Fruit fly (Drosophila melanogaster) whole organism, embryonic: ENCODE results near the gene Rpn11.

Experiments used
- Asciz ChIP-seq: fragments of 200-800 bp; sonication (Bioruptor generic); optimal IDR thresholded peaks from 2 replicates; lab custom pipeline; 2017; ENCODE audit warnings: missing biosample characterization, mild to moderate bottlenecking, missing genetic modification characterization, missing genetic modification reagents
- BEAF-32 ChIP-seq: fragments of 200-800 bp; sonication (Bioruptor generic); optimal IDR thresholded peaks from 3 replicates; lab custom pipeline; 2017; ENCODE audit warnings: missing biosample characterization, missing genetic modification characterization, mild to moderate bottlenecking, moderate library complexity, missing genetic modification reagents
- Bgb ChIP-seq: fragments of 200-800 bp; sonication (Bioruptor generic); IDR thresholded peaks from 2 replicates; pipeline ENCODE4 v1.3.6; 2022; ENCODE audit warnings: missing biosample characterization, missing genetic modification characterization; ENCODE audit not compliant: partially characterized antibody
- CG10147 ChIP-seq: fragments of 200-800 bp; sonication (Bioruptor generic); optimal IDR thresholded peaks from 2 replicates; lab custom pipeline; 2019; ENCODE audit warnings: missing biosample characterization, mild to moderate bottlenecking, missing genetic modification characterization, moderate library complexity
- CG15269 ChIP-seq: fragments of 200-800 bp; sonication (Bioruptor generic); optimal IDR thresholded peaks from 2 replicates; lab custom pipeline; 2018; ENCODE audit warnings: missing biosample characterization, mild to moderate bottlenecking, missing genetic modification characterization, moderate library complexity
- CG16779 ChIP-seq: fragments of 200-800 bp; sonication (Bioruptor generic); IDR thresholded peaks from 2 replicates; pipeline ENCODE4 v1.3.6; 2022; ENCODE audit warnings: missing biosample characterization, missing genetic modification characterization
- CG17612 ChIP-seq: fragments of 200-800 bp; sonication (Bioruptor generic); IDR thresholded peaks from 2 replicates; pipeline ENCODE4 v1.3.6; 2022; ENCODE audit warnings: missing biosample characterization, missing genetic modification characterization
- CG2678 ChIP-seq: fragments of 200-800 bp; sonication (Bioruptor generic); optimal IDR thresholded peaks from 3 replicates; lab custom pipeline; 2019; ENCODE audit warnings: missing biosample characterization, mild to moderate bottlenecking, missing genetic modification characterization, moderate library complexity
- CG34224 ChIP-seq: fragments of 200-800 bp; sonication (Bioruptor generic); IDR thresholded peaks from 3 replicates; pipeline ENCODE4 v1.3.6; 2022; ENCODE audit warnings: missing biosample characterization, missing genetic modification characterization; ENCODE audit not compliant: partially characterized antibody
- CG34376 ChIP-seq: fragments of 200-800 bp; sonication (Bioruptor generic); optimal IDR thresholded peaks from 2 replicates; lab custom pipeline; 2018; ENCODE audit warnings: missing biosample characterization, mild to moderate bottlenecking, missing genetic modification characterization
- CG34422 ChIP-seq: fragments of 200-800 bp; sonication (Bioruptor generic); IDR thresholded peaks from 3 replicates; pipeline ENCODE4 v1.3.6; 2022; ENCODE audit warnings: missing biosample characterization, missing genetic modification characterization
- CG42726 ChIP-seq: fragments of 200-800 bp; sonication (Bioruptor generic); IDR thresholded peaks from 2 replicates; pipeline ENCODE4 v1.3.6; 2022; ENCODE audit warnings: missing biosample characterization, missing genetic modification characterization; ENCODE audit not compliant: partially characterized antibody
- CG7556 ChIP-seq: fragments of 200-800 bp; sonication (Bioruptor generic); optimal IDR thresholded peaks from 2 replicates; lab custom pipeline; 2017; ENCODE audit warnings: missing biosample characterization, mild to moderate bottlenecking, missing genetic modification characterization
- CG7745 ChIP-seq: fragments of 200-800 bp; sonication (Bioruptor generic); optimal IDR thresholded peaks from 2 replicates; lab custom pipeline; 2018; ENCODE audit warnings: missing biosample characterization, mild to moderate bottlenecking, missing genetic modification characterization, moderate library complexity
- CG7987 ChIP-seq: fragments of 200-800 bp; sonication (Bioruptor generic); optimal IDR thresholded peaks from 2 replicates; lab custom pipeline; 2018; ENCODE audit warnings: missing biosample characterization, mild to moderate bottlenecking, missing genetic modification characterization, moderate library complexity
- CG8944 ChIP-seq: fragments of 200-800 bp; sonication (Bioruptor generic); optimal IDR thresholded peaks from 3 replicates; lab custom pipeline; 2016; ENCODE audit warnings: missing biosample characterization, missing genetic modification characterization
- Camta ChIP-seq: fragments of 200-800 bp; sonication (Bioruptor generic); optimal IDR thresholded peaks from 2 replicates; lab custom pipeline; 2016; ENCODE audit warnings: missing biosample characterization, missing genetic modification characterization
- Deaf1 ChIP-seq: fragments of 200-800 bp; optimal IDR thresholded peaks from 3 replicates; lab custom pipeline; 2019; ENCODE audit warnings: missing biosample characterization, mild to moderate bottlenecking, missing genetic modification characterization, moderate library complexity
- Dll ChIP-seq: fragments of 200-800 bp; sonication (Bioruptor generic); IDR thresholded peaks from 4 replicates; pipeline ENCODE4 v1.3.6; 2022; ENCODE audit warnings: missing biosample characterization, missing genetic modification characterization; ENCODE audit not compliant: partially characterized antibody
- Elba2 ChIP-seq: fragments of 200-800 bp; sonication (Bioruptor generic); optimal IDR thresholded peaks from 3 replicates; lab custom pipeline; 2016; ENCODE audit warnings: missing biosample characterization, missing genetic modification characterization
- HLH4C ChIP-seq: fragments of 200-800 bp; sonication (Bioruptor generic); IDR thresholded peaks from 3 replicates; pipeline ENCODE4 v1.3.6; 2022; ENCODE audit warnings: missing biosample characterization, missing genetic modification characterization; ENCODE audit not compliant: partially characterized antibody
- Jarid2 ChIP-seq: fragments of 200-800 bp; sonication (Bioruptor generic); optimal IDR thresholded peaks from 3 replicates; lab custom pipeline; 2017; ENCODE audit warnings: mild to moderate bottlenecking, missing biosample characterization, missing genetic modification reagents, missing genetic modification characterization
- MBD-R2 ChIP-seq: fragments of 200-800 bp; sonication (Bioruptor generic); IDR thresholded peaks from 2 replicates; pipeline ENCODE4 v1.3.6; 2022; ENCODE audit warnings: missing biosample characterization, missing genetic modification characterization
- NC2β ChIP-seq: fragments of 200-800 bp; sonication (Bioruptor generic); optimal IDR thresholded peaks from 2 replicates; lab custom pipeline; 2016; ENCODE audit warnings: missing biosample characterization, missing genetic modification characterization
- NFAT ChIP-seq: fragments of 200-800 bp; sonication (Bioruptor generic); IDR thresholded peaks from 2 replicates; pipeline ENCODE4 v1.3.6; 2022; ENCODE audit warnings: missing biosample characterization, missing genetic modification characterization
- Opbp ChIP-seq: fragments of 200-800 bp; sonication (Bioruptor generic); IDR thresholded peaks from 3 replicates; pipeline ENCODE4 v1.3.6; 2022; ENCODE audit warnings: missing biosample characterization, missing genetic modification characterization; ENCODE audit not compliant: partially characterized antibody
- Scr ChIP-seq: fragments of 200-800 bp; sonication (Bioruptor generic); IDR thresholded peaks from 2 replicates; pipeline ENCODE4 v1.3.6; 2022; ENCODE audit warnings: missing biosample characterization, missing genetic modification characterization; ENCODE audit not compliant: partially characterized antibody
- Vsx1 ChIP-seq: fragments of 200-800 bp; sonication (Bioruptor generic); optimal IDR thresholded peaks from 2 replicates; lab custom pipeline; 2017; ENCODE audit warnings: missing biosample characterization, mild to moderate bottlenecking, missing genetic modification characterization, missing genetic modification reagents
- abd-A ChIP-seq: fragments of 200-800 bp; sonication (Bioruptor generic); optimal IDR thresholded peaks from 3 replicates; lab custom pipeline; 2019; ENCODE audit warnings: missing biosample characterization, mild to moderate bottlenecking, missing genetic modification characterization, moderate library complexity
- amos ChIP-seq: fragments of 200-800 bp; sonication (Bioruptor generic); IDR thresholded peaks from 2 replicates; pipeline ENCODE4 v1.3.6; 2022; ENCODE audit warnings: missing biosample characterization, missing genetic modification characterization; ENCODE audit not compliant: partially characterized antibody
- ato ChIP-seq: fragments of 200-800 bp; sonication (Bioruptor generic); IDR thresholded peaks from 2 replicates; pipeline ENCODE4 v1.3.6; 2022; ENCODE audit warnings: missing biosample characterization, missing genetic modification characterization; ENCODE audit not compliant: partially characterized antibody
- bbx ChIP-seq: fragments of 200-800 bp; sonication (Bioruptor generic); IDR thresholded peaks from 2 replicates; pipeline ENCODE4 v1.3.6; 2022; ENCODE audit warnings: missing biosample characterization, missing genetic modification characterization; ENCODE audit not compliant: partially characterized antibody
- cg ChIP-seq: fragments of 200-800 bp; sonication (Bioruptor generic); optimal IDR thresholded peaks from 3 replicates; lab custom pipeline; 2019; ENCODE audit warnings: missing biosample characterization, mild to moderate bottlenecking, missing genetic modification characterization, moderate library complexity
- corto ChIP-seq: fragments of 200-800 bp; sonication (Bioruptor generic); optimal IDR thresholded peaks from 2 replicates; lab custom pipeline; 2016; ENCODE audit warnings: missing biosample characterization, mild to moderate bottlenecking, missing genetic modification characterization, moderate library complexity
- dimm ChIP-seq: fragments of 200-800 bp; sonication (Bioruptor generic); IDR thresholded peaks from 2 replicates; pipeline ENCODE4 v1.3.6; 2022; ENCODE audit warnings: missing biosample characterization, missing genetic modification characterization
- fd3F ChIP-seq: fragments of 200-800 bp; sonication (Bioruptor generic); optimal IDR thresholded peaks from 2 replicates; lab custom pipeline; 2018; ENCODE audit warnings: missing biosample characterization, mild to moderate bottlenecking, missing genetic modification characterization, moderate library complexity
- lbe ChIP-seq: fragments of 200-800 bp; sonication (Bioruptor generic); optimal IDR thresholded peaks from 2 replicates; lab custom pipeline; 2016; ENCODE audit warnings: missing biosample characterization, mild to moderate bottlenecking, missing genetic modification characterization
- lilli ChIP-seq: fragments of 200-800 bp; sonication (Bioruptor generic); optimal IDR thresholded peaks from 3 replicates; lab custom pipeline; 2016; ENCODE audit warnings: missing biosample characterization, missing genetic modification characterization
- lov ChIP-seq, 2 experiments: fragments of 200-800 bp in 1 of 2; fragments of >200 bp in 1 of 2; sonication (Bioruptor generic) in 1 of 2; IDR thresholded peaks in 1 of 2; optimal IDR thresholded peaks in 1 of 2; 2 replicates in 1 of 2; 3 replicates in 1 of 2; pipeline versions ENCODE4 v1.3.6 to Lab custom; 2017 to 2022; ENCODE audit warnings: missing biosample characterization in 1 of 2, missing genetic modification characterization in 1 of 2
- nom ChIP-seq: fragments of 200-800 bp; sonication (Bioruptor generic); optimal IDR thresholded peaks from 2 replicates; lab custom pipeline; 2017; ENCODE audit warnings: missing biosample characterization, missing genetic modification characterization, mild to moderate bottlenecking, moderate library complexity, missing genetic modification reagents
- pho ChIP-seq: fragments of 200-800 bp; sonication (Bioruptor generic); optimal IDR thresholded peaks from 2 replicates; lab custom pipeline; 2016; ENCODE audit warnings: missing biosample characterization, missing genetic modification characterization
- sd ChIP-seq: fragments of 200-800 bp; sonication (Bioruptor generic); optimal IDR thresholded peaks from 3 replicates; lab custom pipeline; 2018; ENCODE audit warnings: missing biosample characterization, mild to moderate bottlenecking, missing genetic modification characterization, moderate library complexity
- ttk ChIP-seq: fragments of 200-800 bp; sonication (Bioruptor generic); IDR thresholded peaks from 2 replicates; pipeline ENCODE4 v2.1.2; 2022; ENCODE audit warnings: missing biosample characterization, missing genetic modification characterization
- twi ChIP-seq: fragments of 200-800 bp; optimal IDR thresholded peaks from 2 replicates; lab custom pipeline; 2019; ENCODE audit warnings: missing biosample characterization, mild to moderate bottlenecking, missing genetic modification characterization, moderate library complexity
- yki ChIP-seq: fragments of >200 bp; optimal IDR thresholded peaks from 3 replicates; lab custom pipeline; 2018
- zen2 ChIP-seq: fragments of 200-800 bp; sonication (Bioruptor generic); IDR thresholded peaks from 3 replicates; pipeline ENCODE4 v1.3.6; 2022; ENCODE audit warnings: missing biosample characterization, missing genetic modification characterization; ENCODE audit not compliant: partially characterized antibody

Gene Rpn11

DNA sequence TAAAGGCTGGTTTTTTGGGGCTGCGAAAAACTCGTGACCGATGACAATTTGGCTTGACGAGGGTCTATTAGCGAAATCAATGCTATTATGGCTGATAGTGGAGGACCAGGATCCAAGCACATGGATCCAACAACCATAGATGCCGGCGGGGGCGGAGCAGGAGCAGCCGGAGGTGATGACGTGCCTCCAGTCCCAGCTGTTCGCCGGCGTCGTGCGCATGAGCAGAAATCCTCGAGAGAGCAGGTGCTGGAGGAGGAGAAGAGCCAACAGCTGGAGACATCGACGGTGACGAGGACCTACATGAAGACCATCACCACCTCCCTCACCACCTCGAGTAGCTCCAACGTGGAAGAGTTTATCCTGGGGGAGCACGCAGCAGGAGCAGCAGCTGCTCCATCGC is 49.5 kb upstream of the Rpn11 start (continued):
- TF ChIP-seq BEAF-32 (GFP tag; lab: Kevin White, UChicago) = no peak

DNA sequence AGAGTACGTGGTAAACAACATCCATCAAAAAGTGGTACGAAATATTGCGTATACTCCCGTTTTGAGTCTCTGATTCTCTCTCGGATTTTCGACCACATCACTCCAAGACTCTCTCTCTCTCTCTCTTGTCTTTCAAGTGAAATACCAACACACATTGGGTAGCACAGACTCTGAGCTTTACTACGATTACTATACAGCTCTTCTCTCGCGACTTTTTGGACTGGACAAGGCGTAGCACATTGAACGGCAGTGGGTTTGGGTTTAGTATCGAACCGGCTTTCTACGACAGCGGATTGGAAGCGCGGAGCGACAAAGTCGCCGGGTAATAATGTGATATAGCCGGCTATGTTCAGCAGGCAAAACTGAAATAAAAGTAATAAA is 48.7 kb upstream of the Rpn11 start:
- TF ChIP-seq CG15269 (tag; lab: Kevin White, UChicago) (no peak), HLH4C (GFP tag; lab: Robert Waterston, UW) (peak; percentile 52; the same call in 2 of the 3 replicates), bbx (GFP tag; lab: Robert Waterston, UW) (peak; percentile 40; the same call in 1 of the 2 replicates), Deaf1 (tag; lab: Kevin White, UChicago) (peak; percentile 24), CG7556 (GFP tag; lab: Kevin White, UChicago) (no peak), corto (GFP tag; lab: Kevin White, UChicago) (peak; percentile 45), NFAT (GFP tag; lab: Robert Waterston, UW) (no peak), Asciz (no peak), lilli (GFP tag; lab: Kevin White, UChicago) (no peak), CG8944 (GFP tag; lab: Kevin White, UChicago) (no peak), fd3F (GFP tag; lab: Kevin White, UChicago) (no peak), CG10147 (no peak), zen2 (peak; percentile 80; the same call in 2 of the 3 replicates), CG34224 (GFP tag; lab: Robert Waterston, UW) (peak; percentile 58), abd-A (tag; lab: Kevin White, UChicago) (peak; percentile 71), Elba2 (GFP tag; lab: Kevin White, UChicago) (no peak), nom (GFP tag; lab: Kevin White, UChicago) (no peak), Camta (GFP tag; lab: Kevin White, UChicago) (no peak), CG16779 (GFP tag; lab: Robert Waterston, UW) (0 out of 2 replicates have a peak, but pooled peaks have one; percentile 6), amos (GFP tag; lab: Robert Waterston, UW) (peak; percentile 42; the same call in 1 of the 2 replicates), sd (tag; lab: Kevin White, UChicago) (peak; percentile 24), CG42726 (GFP tag; lab: Robert Waterston, UW) (peak; percentile 75), ttk (GFP tag; lab: Robert Waterston, UW) (no peak), CG7987 (no peak), CG34376 (peak; percentile 48), CG7745 (no peak), lbe (GFP tag; lab: Kevin White, UChicago) (peak; percentile 20), CG17612 (GFP tag; lab: Robert Waterston, UW) (no peak), CG34422 (GFP tag; lab: Robert Waterston, UW) (peak; percentile 22; the same call in 2 of the 3 replicates), Bgb (GFP tag; lab: Robert Waterston, UW) (peak; percentile 67), Jarid2 (GFP tag; lab: Kevin White, UChicago) (peak; percentile 89), pho (GFP tag; lab: Kevin White, UChicago) (no peak), ato (peak; percentile 50; the same call in 1 of the 2 replicates), twi (tag; lab: Kevin White, UChicago) (no peak), Scr (GFP tag; lab: Robert Waterston, UW) (0 out of 2 replicates have a peak, but pooled peaks have one; percentile 34), Vsx1 (no peak), CG2678 (tag; lab: Kevin White, UChicago) (no peak), Opbp (GFP tag; lab: Robert Waterston, UW) (peak; percentile 15; the same call in 1 of the 3 replicates), lov (optimal IDR thresholded peaks at IDR 0.05; lab: Kevin White, UChicago) (no peak), lov (GFP tag; IDR thresholded peaks at IDR 0.05; lab: Robert Waterston, UW) (peak; percentile 13; the same call in 1 of the 3 replicates), cg (GFP tag; lab: Kevin White, UChicago) (peak; percentile 31), NC2β (no peak), Dll (GFP tag; lab: Robert Waterston, UW) (peak; percentile 50; the same call in 1 of the 4 replicates), yki (peak; percentile 48), dimm (GFP tag; lab: Robert Waterston, UW) (no peak), MBD-R2 (GFP tag; lab: Robert Waterston, UW) (no peak)
